Fruit fly (Drosophila melanogaster) whole organism, embryonic: ENCODE data around the gene CAH3.

Experiments used
- Antp ChIP-seq: fragments of 200-800 bp; sonication (Bioruptor generic); optimal IDR thresholded peaks from 3 replicates; lab custom pipeline; 2016; ENCODE audit warnings: missing biosample characterization, missing genetic modification characterization
- Asciz ChIP-seq: fragments of 200-800 bp; sonication (Bioruptor generic); optimal IDR thresholded peaks from 2 replicates; lab custom pipeline; 2017; ENCODE audit warnings: missing biosample characterization, mild to moderate bottlenecking, missing genetic modification characterization, missing genetic modification reagents
- Atf-2 ChIP-seq: fragments of 200-800 bp; sonication (Bioruptor generic); optimal IDR thresholded peaks from 2 replicates; lab custom pipeline; 2016; ENCODE audit warnings: missing biosample characterization, missing genetic modification characterization
- Awh ChIP-seq: fragments of 200-800 bp; sonication (Bioruptor generic); IDR thresholded peaks from 2 replicates; pipeline ENCODE4, ENCODE4 v1.3.6; 2022; ENCODE audit warnings: missing biosample characterization, missing genetic modification characterization
- CG10366 ChIP-seq: fragments of 200-800 bp; sonication (Bioruptor generic); IDR thresholded peaks from 2 replicates; pipeline ENCODE4 v1.3.6; 2022; ENCODE audit warnings: missing biosample characterization, missing genetic modification characterization
- CG12155 ChIP-seq: fragments of 200-800 bp; sonication (Bioruptor generic); optimal IDR thresholded peaks from 3 replicates; lab custom pipeline; 2016; ENCODE audit warnings: missing biosample characterization, missing genetic modification characterization
- CG13296 ChIP-seq: fragments of 200-800 bp; sonication (Bioruptor generic); optimal IDR thresholded peaks from 3 replicates; lab custom pipeline; 2018; ENCODE audit warnings: missing biosample characterization, mild to moderate bottlenecking, missing genetic modification characterization
- CG14014 ChIP-seq: fragments of 200-800 bp; sonication (Bioruptor generic); IDR thresholded peaks from 2 replicates; pipeline ENCODE4 v1.3.6; 2022; ENCODE audit warnings: missing biosample characterization, missing genetic modification characterization
- CG15011 ChIP-seq: fragments of 200-800 bp; sonication (Bioruptor generic); optimal IDR thresholded peaks from 3 replicates; lab custom pipeline; 2018; ENCODE audit warnings: missing biosample characterization, mild to moderate bottlenecking, missing genetic modification characterization
- CG15479 ChIP-seq: fragments of 200-800 bp; sonication (Bioruptor generic); optimal IDR thresholded peaks from 3 replicates; lab custom pipeline; 2019; ENCODE audit warnings: missing biosample characterization, mild to moderate bottlenecking, missing genetic modification characterization, moderate library complexity
- CG18262 ChIP-seq: fragments of 200-800 bp; optimal IDR thresholded peaks from 3 replicates; lab custom pipeline; 2019; ENCODE audit warnings: missing biosample characterization, mild to moderate bottlenecking, missing genetic modification characterization, moderate library complexity
- CG18764 ChIP-seq: fragments of 200-800 bp; sonication (Bioruptor generic); optimal IDR thresholded peaks from 3 replicates; lab custom pipeline; 2016; ENCODE audit warnings: missing biosample characterization, missing genetic modification characterization
- CG31224 ChIP-seq: fragments of 200-800 bp; sonication (Bioruptor generic); IDR thresholded peaks from 2 replicates; pipeline ENCODE4 v1.3.6; 2022; ENCODE audit warnings: missing biosample characterization, missing genetic modification characterization
- CG4707 ChIP-seq: fragments of 200-800 bp; sonication (Bioruptor generic); optimal IDR thresholded peaks from 2 replicates; lab custom pipeline; 2018; ENCODE audit warnings: missing biosample characterization, mild to moderate bottlenecking, missing genetic modification characterization, moderate library complexity
- CG5180 ChIP-seq: fragments of 200-800 bp; sonication (Bioruptor generic); optimal IDR thresholded peaks from 3 replicates; lab custom pipeline; 2017; ENCODE audit warnings: missing biosample characterization, missing genetic modification characterization, mild to moderate bottlenecking, moderate library complexity, missing genetic modification reagents
- CG8089 ChIP-seq: fragments of 200-800 bp; sonication (Bioruptor generic); optimal IDR thresholded peaks from 3 replicates; lab custom pipeline; 2016; ENCODE audit warnings: missing biosample characterization, missing genetic modification characterization
- CG9437 ChIP-seq: fragments of 200-800 bp; sonication (Bioruptor generic); optimal IDR thresholded peaks from 2 replicates; lab custom pipeline; 2018; ENCODE audit warnings: missing biosample characterization, mild to moderate bottlenecking, missing genetic modification characterization
- CG9727 ChIP-seq: fragments of 200-800 bp; sonication (Bioruptor generic); optimal IDR thresholded peaks from 3 replicates; lab custom pipeline; 2017; ENCODE audit warnings: missing biosample characterization, mild to moderate bottlenecking, missing genetic modification characterization
- Dbx ChIP-seq: fragments of 200-800 bp; sonication (Bioruptor generic); IDR thresholded peaks from 3 replicates; pipeline ENCODE4 v1.3.6; 2022; ENCODE audit warnings: missing biosample characterization, missing genetic modification characterization
- Dip2 ChIP-seq: fragments of 200-800 bp; sonication (Bioruptor generic); IDR thresholded peaks from 2 replicates; pipeline ENCODE4 v1.3.6; 2022; ENCODE audit warnings: missing biosample characterization, missing genetic modification characterization
- Dip3 ChIP-seq: fragments of 200-800 bp; sonication (Bioruptor generic); optimal IDR thresholded peaks from 3 replicates; lab custom pipeline; 2016; ENCODE audit warnings: missing biosample characterization, missing genetic modification characterization
- Dp ChIP-seq: fragments of 200-800 bp; sonication (Bioruptor generic); optimal IDR thresholded peaks from 2 replicates; lab custom pipeline; 2018; ENCODE audit warnings: missing biosample characterization, mild to moderate bottlenecking, missing genetic modification characterization, moderate library complexity
- Gsc ChIP-seq: fragments of 200-800 bp; sonication (Bioruptor generic); IDR thresholded peaks from 2 replicates; pipeline ENCODE4 v1.3.6; 2022; ENCODE audit warnings: missing biosample characterization, missing genetic modification characterization
- Hr39 ChIP-seq: fragments of >200 bp; optimal IDR thresholded peaks from 2 replicates; lab custom pipeline; 2017
- Mrtf ChIP-seq: fragments of 200-800 bp; sonication (Bioruptor generic); IDR thresholded peaks from 3 replicates; pipeline ENCODE4 v1.3.6; 2022; ENCODE audit warnings: missing biosample characterization, missing genetic modification characterization
- Myb ChIP-seq: fragments of 200-800 bp; sonication (Bioruptor generic); optimal IDR thresholded peaks from 2 replicates; lab custom pipeline; 2016; ENCODE audit warnings: missing biosample characterization, missing genetic modification characterization
- NC2α ChIP-seq: fragments of 200-800 bp; sonication (Bioruptor generic); optimal IDR thresholded peaks from 2 replicates; lab custom pipeline; 2016; ENCODE audit warnings: missing biosample characterization, missing genetic modification characterization
- NC2β ChIP-seq: fragments of 200-800 bp; sonication (Bioruptor generic); optimal IDR thresholded peaks from 2 replicates; lab custom pipeline; 2016; ENCODE audit warnings: missing biosample characterization, missing genetic modification characterization
- Sin3A ChIP-seq: fragments of >200 bp; optimal IDR thresholded peaks from 2 replicates; lab custom pipeline; 2018
- Sox100B ChIP-seq: fragments of 200-800 bp; sonication (Bioruptor generic); optimal IDR thresholded peaks from 3 replicates; lab custom pipeline; 2018; ENCODE audit warnings: missing biosample characterization, mild to moderate bottlenecking, missing genetic modification characterization
- Ssrp ChIP-seq: fragments of 200-800 bp; sonication (Bioruptor generic); optimal IDR thresholded peaks from 2 replicates; lab custom pipeline; 2018; ENCODE audit warnings: missing biosample characterization, mild to moderate bottlenecking, missing genetic modification characterization, moderate library complexity
- aop ChIP-seq: fragments of 200-800 bp; sonication (Bioruptor generic); IDR thresholded peaks from 2 replicates; pipeline ENCODE4 v1.3.6; 2022; ENCODE audit warnings: missing biosample characterization, missing genetic modification characterization
- br ChIP-seq: fragments of >200 bp; optimal IDR thresholded peaks from 2 replicates; lab custom pipeline; 2017
- dysf ChIP-seq: fragments of 200-800 bp; sonication (Bioruptor generic); IDR thresholded peaks from 3 replicates; pipeline ENCODE4 v1.3.6; 2022; ENCODE audit warnings: missing biosample characterization, missing genetic modification characterization
- emc ChIP-seq: fragments of 200-800 bp; sonication (Bioruptor generic); optimal IDR thresholded peaks from 2 replicates; lab custom pipeline; 2016; ENCODE audit warnings: missing biosample characterization, missing genetic modification characterization
- hth ChIP-seq: fragments of >200 bp; optimal IDR thresholded peaks from 2 replicates; lab custom pipeline; 2017; ENCODE audit warnings: inconsistent platforms
- lilli ChIP-seq: fragments of 200-800 bp; sonication (Bioruptor generic); optimal IDR thresholded peaks from 3 replicates; lab custom pipeline; 2016; ENCODE audit warnings: missing biosample characterization, missing genetic modification characterization
- lov ChIP-seq, 2 experiments: fragments of 200-800 bp in 1 of 2; fragments of >200 bp in 1 of 2; sonication (Bioruptor generic) in 1 of 2; IDR thresholded peaks in 1 of 2; optimal IDR thresholded peaks in 1 of 2; 2 replicates in 1 of 2; 3 replicates in 1 of 2; pipeline versions ENCODE4 v1.3.6 to Lab custom; 2017 to 2022; ENCODE audit warnings: missing biosample characterization in 1 of 2, missing genetic modification characterization in 1 of 2
- luna ChIP-seq: fragments of 200-800 bp; sonication (Bioruptor generic); optimal IDR thresholded peaks from 2 replicates; lab custom pipeline; 2016; ENCODE audit warnings: missing biosample characterization, missing genetic modification characterization
- nerfin-1 ChIP-seq: fragments of 200-800 bp; sonication (Bioruptor generic); optimal IDR thresholded peaks from 3 replicates; lab custom pipeline; 2019; ENCODE audit warnings: missing biosample characterization, mild to moderate bottlenecking, missing genetic modification characterization, moderate library complexity
- pb ChIP-seq: fragments of 200-800 bp; sonication (Bioruptor generic); optimal IDR thresholded peaks from 3 replicates; lab custom pipeline; 2016; ENCODE audit warnings: missing biosample characterization, missing genetic modification characterization
- peb ChIP-seq: fragments of 200-800 bp; sonication (Bioruptor generic); IDR thresholded peaks from 2 replicates; pipeline ENCODE4 v1.3.6; 2022; ENCODE audit warnings: missing biosample characterization, missing genetic modification characterization
- ro ChIP-seq: fragments of 200-800 bp; sonication (Bioruptor generic); IDR thresholded peaks from 2 replicates; pipeline ENCODE4 v1.3.6; 2022; ENCODE audit warnings: missing biosample characterization, missing genetic modification characterization
- sd ChIP-seq: fragments of 200-800 bp; sonication (Bioruptor generic); optimal IDR thresholded peaks from 3 replicates; lab custom pipeline; 2018; ENCODE audit warnings: missing biosample characterization, mild to moderate bottlenecking, missing genetic modification characterization, moderate library complexity
- tin ChIP-seq: fragments of 200-800 bp; sonication (Bioruptor generic); optimal IDR thresholded peaks from 3 replicates; lab custom pipeline; 2016; ENCODE audit warnings: missing biosample characterization, missing genetic modification characterization
- tup ChIP-seq: fragments of 200-800 bp; sonication (Bioruptor generic); optimal IDR thresholded peaks from 2 replicates; lab custom pipeline; 2016; ENCODE audit warnings: missing biosample characterization, mild to moderate bottlenecking, missing genetic modification characterization, moderate library complexity
- vnd ChIP-seq: fragments of 200-800 bp; sonication (Bioruptor generic); IDR thresholded peaks from 3 replicates; pipeline ENCODE4 v1.3.6; 2022; ENCODE audit warnings: missing biosample characterization, missing genetic modification characterization; ENCODE audit not compliant: partially characterized antibody
- wdn ChIP-seq: fragments of 200-800 bp; sonication (Bioruptor generic); IDR thresholded peaks from 2 replicates; pipeline ENCODE4 v1.3.6; 2022; ENCODE audit warnings: missing biosample characterization, missing genetic modification characterization
- zen2 ChIP-seq: fragments of 200-800 bp; sonication (Bioruptor generic); IDR thresholded peaks from 3 replicates; pipeline ENCODE4 v1.3.6; 2022; ENCODE audit warnings: missing biosample characterization, missing genetic modification characterization; ENCODE audit not compliant: partially characterized antibody
- zfh2 ChIP-seq: fragments of 200-800 bp; sonication (Bioruptor generic); optimal IDR thresholded peaks from 2 replicates; lab custom pipeline; 2016; ENCODE audit warnings: missing biosample characterization, missing genetic modification characterization

CAH3 gene

DNA sequence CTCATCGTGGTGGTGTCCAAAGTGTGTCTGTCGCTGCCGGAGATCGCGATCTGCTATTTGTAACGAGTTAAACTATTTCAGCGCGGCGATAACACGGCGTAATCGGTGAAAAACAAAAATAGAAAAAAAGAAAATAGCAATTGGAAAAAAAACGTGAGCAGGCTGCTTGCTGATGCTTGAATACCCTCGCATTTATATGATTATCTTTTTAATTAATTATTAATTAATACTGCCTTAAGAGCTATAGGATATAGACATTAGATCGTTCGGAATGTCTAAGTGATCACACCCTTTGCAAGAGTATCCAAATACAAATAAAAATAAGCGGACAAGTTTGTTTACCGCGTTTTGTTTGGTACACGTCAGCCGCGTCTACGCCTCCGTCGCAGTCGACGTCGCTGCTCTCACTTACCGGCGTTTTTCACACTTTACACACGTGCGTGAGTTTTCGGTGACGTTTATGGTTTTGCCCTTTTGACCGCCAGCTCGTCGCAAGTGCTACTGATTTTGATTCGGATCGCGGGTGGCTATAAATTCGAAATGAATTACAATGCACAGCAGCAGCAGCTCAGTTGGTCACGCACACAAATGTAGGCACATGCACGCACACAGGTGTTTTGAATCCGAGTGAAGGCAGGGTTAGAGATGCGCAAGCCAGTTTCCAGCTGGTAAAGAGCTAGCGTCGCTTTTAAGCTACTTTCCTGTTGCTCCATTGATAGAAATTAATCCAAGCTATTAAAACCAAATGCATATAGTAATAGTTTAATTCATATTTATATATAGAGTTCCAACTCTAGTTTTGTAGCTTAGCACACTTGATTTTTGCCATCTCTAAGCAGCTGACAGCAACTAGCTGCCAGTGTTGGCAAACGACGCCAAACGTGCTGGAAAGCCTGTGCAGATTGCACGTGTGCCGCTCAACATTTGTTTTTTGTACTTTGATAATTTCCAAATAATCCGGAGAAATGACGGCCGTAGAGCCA lies 33.3 kb downstream of the CAH3 start, which contains the start of the genes CG2004 and CG1785 (continued):
- TF ChIP-seq NC2α (GFP tag; lab: Kevin White, UChicago), result peak; percentile 39
- peak; percentile 82 for TF ChIP-seq wdn
- peak; percentile 95 for TF ChIP-seq Dbx (GFP tag; lab: Robert Waterston, UW)
- peak; percentile 59 for TF ChIP-seq Atf-2
- peak; percentile 78 for TF ChIP-seq CG9437
- peak; percentile 89 for TF ChIP-seq Dip3
- peak; percentile 91 for TF ChIP-seq Mrtf (GFP tag; lab: Robert Waterston, UW)
- peak; percentile 90 for TF ChIP-seq Ssrp
- TF ChIP-seq CG12155 (GFP tag; lab: Kevin White, UChicago), result peak; percentile 90
- TF ChIP-seq Sin3A (lab: Kevin White, UChicago), result peak; percentile 84
- TF ChIP-seq aop (GFP tag; lab: Robert Waterston, UW), result peak; percentile 63; the same call in 1 of the 2 replicates
- peak; percentile 71 for TF ChIP-seq Asciz
- TF ChIP-seq CG14014 (GFP tag; lab: Robert Waterston, UW), result peak; percentile 90
- peak; percentile 50 for TF ChIP-seq CG4707
- TF ChIP-seq Myb (GFP tag; lab: Kevin White, UChicago), result peak; percentile 34
- TF ChIP-seq CG18262, result peak; percentile 86
- peak; percentile 41 for TF ChIP-seq Dp (GFP tag; lab: Kevin White, UChicago)
- no peak for TF ChIP-seq luna (GFP tag; lab: Kevin White, UChicago)
- peak; percentile 92 for TF ChIP-seq tin (GFP tag; lab: Kevin White, UChicago)
- peak; percentile 93 for TF ChIP-seq CG9727
- peak; percentile 89 for TF ChIP-seq CG31224
- TF ChIP-seq br (lab: Kevin White, UChicago), result no peak
- no peak for TF ChIP-seq pb (GFP tag; lab: Kevin White, UChicago)
- peak; percentile 82 for TF ChIP-seq Gsc (GFP tag; lab: Robert Waterston, UW)
- no peak for TF ChIP-seq hth (lab: Kevin White, UChicago)
- TF ChIP-seq zen2 (GFP tag; lab: Robert Waterston, UW), result peak; percentile 44; the same call in 1 of the 3 replicates
- TF ChIP-seq ro (GFP tag; lab: Robert Waterston, UW), result peak; percentile 83
- peak; percentile 74 for TF ChIP-seq NC2β
- peak; percentile 87 for TF ChIP-seq CG13296 (GFP tag; lab: Kevin White, UChicago)
- TF ChIP-seq Sox100B (GFP tag; lab: Kevin White, UChicago), result peak; percentile 82
- peak; percentile 77 for TF ChIP-seq CG15011 (GFP tag; lab: Kevin White, UChicago)
- peak; percentile 90 for TF ChIP-seq tup (GFP tag; lab: Kevin White, UChicago)
- TF ChIP-seq Awh (GFP tag; lab: Robert Waterston, UW), result peak; percentile 89
- peak; percentile 63 for TF ChIP-seq CG5180
- peak; percentile 46 for TF ChIP-seq sd (tag; lab: Kevin White, UChicago)
- TF ChIP-seq CG18764 (GFP tag; lab: Kevin White, UChicago), result peak; percentile 89
- peak; percentile 79 for TF ChIP-seq Antp (GFP tag; lab: Kevin White, UChicago)
- peak; percentile 66 for TF ChIP-seq vnd (GFP tag; lab: Robert Waterston, UW)
- no peak for TF ChIP-seq Dip2 (GFP tag; lab: Robert Waterston, UW)
- TF ChIP-seq lilli (GFP tag; lab: Kevin White, UChicago), result peak; percentile 96
- peak; percentile 71 for TF ChIP-seq CG8089 (GFP tag; lab: Kevin White, UChicago)
- TF ChIP-seq nerfin-1, result peak; percentile 82
- TF ChIP-seq CG10366 (GFP tag; lab: Robert Waterston, UW), result peak; percentile 94
- TF ChIP-seq emc (GFP tag; lab: Kevin White, UChicago), result peak; percentile 58
- peak; percentile 35 for TF ChIP-seq CG15479 (GFP tag; lab: Kevin White, UChicago)
- TF ChIP-seq Hr39, result no peak
- TF ChIP-seq dysf (GFP tag; lab: Robert Waterston, UW), result peak; percentile 93
- TF ChIP-seq zfh2 (GFP tag; lab: Kevin White, UChicago), result peak; percentile 88
- TF ChIP-seq peb (GFP tag; lab: Robert Waterston, UW), result peak; percentile 91
- TF ChIP-seq lov (optimal IDR thresholded peaks at IDR 0.05; lab: Kevin White, UChicago), result no peak
- peak; percentile 93 for TF ChIP-seq lov (GFP tag; IDR thresholded peaks at IDR 0.05; lab: Robert Waterston, UW)
